Fruit fly (Drosophila melanogaster): ENCODE data around the gene CG7255.

dm6 chr3L:15334640-15335039 is 30.6 kb downstream of the CG7255 start:
- TF ChIP-seq CG12659 (GFP tag; optimal IDR thresholded peaks at IDR 0.05) (no peak), CG15269 (tag; optimal IDR thresholded peaks at IDR 0.05) (no peak), Hr78 (GFP tag; optimal IDR thresholded peaks at IDR 0.05) (no peak), CG17802 (tag; optimal IDR thresholded peaks at IDR 0.05) (no peak), CG16779 (GFP tag; IDR thresholded peaks at IDR 0.05) (no peak), CG16815 (GFP tag; optimal IDR thresholded peaks at IDR 0.05) (no peak), Mad (GFP tag; optimal IDR thresholded peaks at IDR 0.05) (no peak)

All from whole organism, embryonic.